Worm (Caenorhabditis elegans) whole organism, mixed stage, embryonic: ENCODE results near the gene ZC239.20.

Experiments
- M03D4.4 ChIP-seq: sonication (generic microtip); optimal IDR thresholded peaks from 2 replicates; lab custom pipeline; 2017; ENCODE audit warnings: mild to moderate bottlenecking, missing genetic modification characterization, missing compliant biosample characterization
- bed-3 ChIP-seq: fragments of 200-800 bp; sonication (Bioruptor generic); optimal IDR thresholded peaks from 3 replicates; lab custom pipeline; 2018; ENCODE audit warnings: mild to moderate bottlenecking, missing genetic modification characterization, moderate library complexity, missing compliant biosample characterization
- blmp-1 ChIP-seq: fragments of 150-350 bp; optimal IDR thresholded peaks from 2 replicates; lab custom pipeline; 2014; ENCODE audit warnings: missing biosample characterization, missing genetic modification characterization
- ceh-39 ChIP-seq: fragments of 150-350 bp; optimal IDR thresholded peaks from 2 replicates; lab custom pipeline; 2014; ENCODE audit warnings: missing biosample characterization, missing genetic modification characterization
- ceh-43 ChIP-seq: fragments of 200-800 bp; sonication (Bioruptor generic); optimal IDR thresholded peaks from 2 replicates; lab custom pipeline; 2018; ENCODE audit warnings: mild to moderate bottlenecking, missing genetic modification characterization, moderate library complexity, missing compliant biosample characterization
- ceh-83 ChIP-seq: fragments of 200-800 bp; sonication (Bioruptor generic); optimal IDR thresholded peaks from 2 replicates; lab custom pipeline; 2018; ENCODE audit warnings: mild to moderate bottlenecking, missing genetic modification characterization, missing compliant biosample characterization
- ces-1 ChIP-seq: fragments of 150-350 bp; optimal IDR thresholded peaks from 2 replicates; lab custom pipeline; 2014; ENCODE audit warnings: missing biosample characterization, missing genetic modification reagents, missing genetic modification characterization
- cnd-1 ChIP-seq: fragments of 200-800 bp; sonication (Bioruptor generic); optimal IDR thresholded peaks from 2 replicates; lab custom pipeline; 2018; ENCODE audit warnings: mild to moderate bottlenecking, missing genetic modification characterization, missing compliant biosample characterization
- drap-1 ChIP-seq: fragments of 200-800 bp; sonication (Bioruptor generic); optimal IDR thresholded peaks from 3 replicates; lab custom pipeline; 2018; ENCODE audit warnings: mild to moderate bottlenecking, missing genetic modification characterization, missing compliant biosample characterization
- elt-1 ChIP-seq: sonication (generic microtip); optimal IDR thresholded peaks from 2 replicates; lab custom pipeline; 2017; ENCODE audit warnings: missing genetic modification characterization, mild to moderate bottlenecking, missing compliant biosample characterization, antibody characterized with exemption, moderate library complexity, borderline replicate concordance; ENCODE audit not compliant: insufficient read depth
- elt-3 ChIP-seq: fragments of 150-350 bp; optimal IDR thresholded peaks from 2 replicates; lab custom pipeline; 2014; ENCODE audit warnings: missing biosample characterization, missing genetic modification characterization
- flh-1 ChIP-seq: fragments of 200-800 bp; sonication (Bioruptor generic); optimal IDR thresholded peaks from 2 replicates; lab custom pipeline; 2018; ENCODE audit warnings: mild to moderate bottlenecking, missing genetic modification characterization, moderate library complexity, missing compliant biosample characterization
- ham-2 ChIP-seq: fragments of 200-800 bp; sonication (Bioruptor generic); optimal IDR thresholded peaks from 2 replicates; lab custom pipeline; 2018; ENCODE audit warnings: mild to moderate bottlenecking, missing genetic modification characterization, missing compliant biosample characterization
- hlh-1 ChIP-seq: fragments of 150-350 bp; optimal IDR thresholded peaks from 2 replicates; lab custom pipeline; 2014; ENCODE audit warnings: missing biosample characterization, missing genetic modification reagents, missing genetic modification characterization
- lin-13 ChIP-seq: fragments of 150-350 bp; optimal IDR thresholded peaks from 2 replicates; lab custom pipeline; 2014; ENCODE audit warnings: missing biosample characterization, missing genetic modification characterization
- lin-32 ChIP-seq: fragments of 200-800 bp; sonication (Bioruptor generic); optimal IDR thresholded peaks from 2 replicates; lab custom pipeline; 2018; ENCODE audit warnings: mild to moderate bottlenecking, missing genetic modification characterization, missing compliant biosample characterization
- mab-5 ChIP-seq: fragments of 150-350 bp; optimal IDR thresholded peaks from 2 replicates; lab custom pipeline; 2014; ENCODE audit warnings: missing biosample characterization, missing genetic modification characterization
- mep-1 ChIP-seq: fragments of 150-350 bp; optimal IDR thresholded peaks from 2 replicates; lab custom pipeline; 2017; ENCODE audit warnings: missing biosample characterization, missing genetic modification reagents, missing genetic modification characterization, inconsistent platforms
- mls-2 ChIP-seq: sonication (generic microtip); optimal IDR thresholded peaks from 2 replicates; lab custom pipeline; 2016; ENCODE audit warnings: mild to moderate bottlenecking, missing genetic modification characterization, moderate library complexity, missing compliant biosample characterization
- nhr-12 ChIP-seq: fragments of 150-350 bp; optimal IDR thresholded peaks from 2 replicates; lab custom pipeline; 2014; ENCODE audit warnings: missing biosample characterization, missing genetic modification characterization
- nhr-2 ChIP-seq: fragments of 150-350 bp; optimal IDR thresholded peaks from 2 replicates; lab custom pipeline; 2014; ENCODE audit warnings: missing biosample characterization, missing genetic modification characterization
- nhr-237 ChIP-seq: fragments of 150-350 bp; optimal IDR thresholded peaks from 2 replicates; lab custom pipeline; 2014; ENCODE audit warnings: missing biosample characterization, missing genetic modification characterization
- nhr-28 ChIP-seq: fragments of 150-350 bp; optimal IDR thresholded peaks from 2 replicates; lab custom pipeline; 2014; ENCODE audit warnings: missing biosample characterization, missing genetic modification characterization
- nhr-76 ChIP-seq: sonication (generic microtip); optimal IDR thresholded peaks from 2 replicates; lab custom pipeline; 2017; ENCODE audit warnings: missing biosample characterization, missing genetic modification characterization
- sptf-1 ChIP-seq: sonication (generic microtip); optimal IDR thresholded peaks from 2 replicates; lab custom pipeline; 2017; ENCODE audit warnings: mild to moderate bottlenecking, missing genetic modification characterization, moderate library complexity, missing compliant biosample characterization
- tbx-8 ChIP-seq: fragments of 200-800 bp; sonication (Bioruptor generic); optimal IDR thresholded peaks from 2 replicates; lab custom pipeline; 2018; ENCODE audit warnings: mild to moderate bottlenecking, missing genetic modification characterization, moderate library complexity, missing compliant biosample characterization
- unc-120 ChIP-seq: sonication (generic microtip); optimal IDR thresholded peaks from 2 replicates; lab custom pipeline; 2017; ENCODE audit warnings: missing genetic modification characterization, missing compliant biosample characterization; ENCODE audit not compliant: poor library complexity, severe bottlenecking
- unc-39 ChIP-seq: fragments of 150-350 bp; optimal IDR thresholded peaks from 2 replicates; lab custom pipeline; 2014; ENCODE audit warnings: missing biosample characterization, missing genetic modification characterization
- unc-62 ChIP-seq: fragments of 150-350 bp; optimal IDR thresholded peaks from 2 replicates; lab custom pipeline; 2014; ENCODE audit warnings: missing biosample characterization, missing genetic modification reagents, missing genetic modification characterization
- zip-8 ChIP-seq: fragments of 150-350 bp; optimal IDR thresholded peaks from 2 replicates; lab custom pipeline; 2014; ENCODE audit warnings: missing biosample characterization, missing genetic modification characterization
- ztf-11 ChIP-seq: fragments of 150-350 bp; optimal IDR thresholded peaks from 2 replicates; lab custom pipeline; 2014; ENCODE audit warnings: missing biosample characterization, missing genetic modification characterization

Gene ZC239.20

DNA sequence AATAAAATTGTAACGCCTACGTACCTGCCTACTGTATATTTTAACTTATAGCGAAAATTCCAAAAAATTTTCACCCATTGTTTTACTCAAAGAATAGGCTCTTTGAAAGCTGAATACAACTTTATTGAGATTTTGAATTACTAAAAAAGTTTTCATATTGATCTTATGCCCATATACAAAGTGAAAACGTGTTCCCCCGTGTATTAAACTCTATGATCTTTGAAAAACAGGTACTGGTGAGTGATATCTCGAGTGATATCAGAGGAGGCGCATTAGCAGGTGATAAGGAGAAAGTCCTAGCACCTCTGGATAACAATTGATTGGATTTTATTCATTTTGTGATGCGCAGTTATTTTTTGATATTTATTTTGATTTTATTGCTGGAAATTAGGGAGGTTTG, 33.9 kb upstream of the ZC239.20 start, which contains the start of gene C17F4.3:
C17F4.3 (plus strand) TSS at position 301 of the 400 bp plus-strand sequence.
- TF ChIP-seq zip-8 (tag; lab: Kevin White, UChicago) (no peak), M03D4.4 (tag; lab: Kevin White, UChicago) (no peak), nhr-28 (tag; lab: Kevin White, UChicago) (no peak), unc-39 (tag; lab: Kevin White, UChicago) (no peak), elt-3 (tag; lab: Kevin White, UChicago) (no peak), ceh-83 (GFP tag; lab: Kevin White, UChicago) (no peak), drap-1 (GFP tag; lab: Kevin White, UChicago) (no peak), nhr-76 (tag; lab: Kevin White, UChicago) (no peak)

- no peak for TF ChIP-seq mls-2 (tag; lab: Kevin White, UChicago)
- TF ChIP-seq unc-120, result no peak
- TF ChIP-seq unc-62 (GFP tag; lab: Kevin White, UChicago), result no peak
- TF ChIP-seq lin-13 (tag; lab: Kevin White, UChicago), result no peak
- TF ChIP-seq unc-39 (tag; lab: Kevin White, UChicago), result no peak
- TF ChIP-seq zip-8 (tag; lab: Kevin White, UChicago), result no peak
- TF ChIP-seq mep-1 (tag; lab: Kevin White, UChicago), result no peak
- no peak for TF ChIP-seq ceh-83 (GFP tag; lab: Kevin White, UChicago)
- TF ChIP-seq nhr-28 (tag; lab: Kevin White, UChicago), result no peak
- no peak for TF ChIP-seq tbx-8
- TF ChIP-seq, all 35 proteins: peak for 0
Measured at ce11 chrII:3237038-3237521, 30.8 kb upstream of the ZC239.20 start, which contains the start of the genes srz-67 and C17F4.11. Gene srz-67, minus strand, starts transcription at chrII:3237138. Gene C17F4.11, plus strand, starts transcription at chrII:3237471.

- TF ChIP-seq nhr-12 (tag; lab: Kevin White, UChicago) (no peak), mep-1 (tag; lab: Kevin White, UChicago) (no peak), mab-5 (tag; lab: Kevin White, UChicago) (no peak), ceh-43 (no peak), unc-120 (no peak), ces-1 (no peak), elt-1 (tag; lab: Kevin White, UChicago) (no peak), nhr-76 (tag; lab: Kevin White, UChicago) (no peak), bed-3 (GFP tag; lab: Kevin White, UChicago) (no peak), ceh-39 (no peak), cnd-1 (tag; lab: Kevin White, UChicago) (no peak), flh-1 (no peak), unc-39 (tag; lab: Kevin White, UChicago) (no peak), unc-62 (GFP tag; lab: Kevin White, UChicago) (no peak)
Measured at ce11 chrII:3234725-3235124, 28.4 kb upstream of the ZC239.20 start, which contains the start of gene C17F4.8. Gene C17F4.8, minus strand, starts transcription at chrII:3234825.

ce11 chrII:3230422-3230821, 24.1 kb upstream of the ZC239.20 start, which contains the start of gene srh-297:
Gene srh-297, minus strand, starts transcription at chrII:3230522.
- no peak for TF ChIP-seq flh-1
- TF ChIP-seq ceh-83 (GFP tag; lab: Kevin White, UChicago), result no peak
- no peak for TF ChIP-seq unc-62 (GFP tag; lab: Kevin White, UChicago)
- no peak for TF ChIP-seq nhr-76 (tag; lab: Kevin White, UChicago)
- no peak for TF ChIP-seq ztf-11 (tag; lab: Kevin White, UChicago)
- no peak for TF ChIP-seq mep-1 (tag; lab: Kevin White, UChicago)
- no peak for TF ChIP-seq hlh-1 (tag; lab: Kevin White, UChicago)
- TF ChIP-seq blmp-1, result no peak
- TF ChIP-seq nhr-2 (tag; lab: Kevin White, UChicago), result no peak
- TF ChIP-seq nhr-28 (tag; lab: Kevin White, UChicago), result no peak
- TF ChIP-seq cnd-1 (tag; lab: Kevin White, UChicago), result no peak

DNA sequence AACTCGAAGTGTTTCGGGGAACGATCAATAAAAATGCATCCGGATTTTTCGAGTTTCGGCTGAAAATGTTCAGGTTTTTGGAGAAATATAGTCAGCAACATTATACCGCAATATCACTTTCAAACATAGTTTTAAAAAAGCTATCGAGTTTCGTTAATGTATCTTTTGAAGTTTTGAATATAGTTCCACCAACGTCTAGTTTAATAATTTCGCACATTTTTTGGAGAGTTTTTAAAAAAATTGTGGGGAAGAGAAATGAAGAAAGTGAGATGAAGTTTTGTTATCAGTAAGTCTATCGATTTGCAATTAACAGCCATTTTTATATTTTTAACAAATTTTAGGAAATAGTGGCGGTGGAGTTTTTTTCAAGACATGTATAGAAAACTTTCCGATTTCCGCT, 19.5 kb upstream of the ZC239.20 start, which contains the start of gene ZC239.17:
ZC239.17 (minus strand) TSS at position 101 of the 400 bp plus-strand sequence.
- no peak for TF ChIP-seq mls-2 (tag; lab: Kevin White, UChicago)
- no peak for TF ChIP-seq ces-1
- TF ChIP-seq hlh-1 (tag; lab: Kevin White, UChicago), result no peak
- TF ChIP-seq ham-2, result no peak
- TF ChIP-seq unc-120, result no peak
- TF ChIP-seq nhr-28 (tag; lab: Kevin White, UChicago), result no peak
- TF ChIP-seq sptf-1, result no peak
- no peak for TF ChIP-seq M03D4.4 (tag; lab: Kevin White, UChicago)
- no peak for TF ChIP-seq ceh-39
- no peak for TF ChIP-seq unc-39 (tag; lab: Kevin White, UChicago)
- TF ChIP-seq ztf-11 (tag; lab: Kevin White, UChicago), result no peak
- TF ChIP-seq lin-32 (GFP tag; lab: Kevin White, UChicago), result no peak
- TF ChIP-seq nhr-237 (tag; lab: Kevin White, UChicago), result no peak
- TF ChIP-seq nhr-76 (tag; lab: Kevin White, UChicago), result no peak
- TF ChIP-seq blmp-1, result no peak
- TF ChIP-seq flh-1, result no peak
